Fruit fly (Drosophila melanogaster) whole organism, embryonic: Measurements from ENCODE around the gene ebd1.
A peak's percentile ranks its signal among the peaks of the same experiment; 100 is the strongest.

Source experiments
- Atf6 ChIP-seq: fragments of 200-800 bp; sonication (Bioruptor generic); IDR thresholded peaks from 2 replicates; pipeline ENCODE4 v1.3.6; 2022; ENCODE audit warnings: missing biosample characterization, missing genetic modification characterization
- Bdp1 ChIP-seq: fragments of 200-800 bp; sonication (Bioruptor generic); optimal IDR thresholded peaks from 3 replicates; lab custom pipeline; 2016; ENCODE audit warnings: missing biosample characterization, missing genetic modification characterization
- CG15696 ChIP-seq: fragments of 200-800 bp; sonication (Bioruptor generic); optimal IDR thresholded peaks from 2 replicates; lab custom pipeline; 2019; ENCODE audit warnings: missing biosample characterization, mild to moderate bottlenecking, missing genetic modification characterization, moderate library complexity
- CG17361 ChIP-seq: fragments of 200-800 bp; sonication (Bioruptor generic); IDR thresholded peaks from 3 replicates; pipeline ENCODE4 v1.3.6; 2022; ENCODE audit warnings: missing biosample characterization, missing genetic modification characterization
- CG17385 ChIP-seq: fragments of 200-800 bp; sonication (Bioruptor generic); optimal IDR thresholded peaks from 3 replicates; lab custom pipeline; 2018; ENCODE audit warnings: missing biosample characterization, mild to moderate bottlenecking, missing genetic modification characterization
- CG2202 ChIP-seq: fragments of 200-800 bp; sonication (Bioruptor generic); optimal IDR thresholded peaks from 2 replicates; lab custom pipeline; 2018; ENCODE audit warnings: missing biosample characterization, mild to moderate bottlenecking, missing genetic modification characterization
- CG31365 ChIP-seq: fragments of 200-800 bp; sonication (Bioruptor generic); optimal IDR thresholded peaks from 2 replicates; lab custom pipeline; 2018; ENCODE audit warnings: missing biosample characterization, mild to moderate bottlenecking, missing genetic modification characterization
- CG3995 ChIP-seq: fragments of 200-800 bp; sonication (Bioruptor generic); optimal IDR thresholded peaks from 3 replicates; lab custom pipeline; 2016; ENCODE audit warnings: missing biosample characterization, missing genetic modification characterization
- CG5953 ChIP-seq: fragments of 200-800 bp; sonication (Bioruptor generic); IDR thresholded peaks from 2 replicates; pipeline ENCODE4 v1.3.6; 2022; ENCODE audit warnings: missing biosample characterization, missing genetic modification characterization
- CG6689 ChIP-seq: fragments of 200-800 bp; sonication (Bioruptor generic); IDR thresholded peaks from 2 replicates; pipeline ENCODE4 v1.3.6; 2022; ENCODE audit warnings: missing biosample characterization, missing genetic modification characterization
- CG8089 ChIP-seq: fragments of 200-800 bp; sonication (Bioruptor generic); optimal IDR thresholded peaks from 3 replicates; lab custom pipeline; 2016; ENCODE audit warnings: missing biosample characterization, missing genetic modification characterization
- CG8281 ChIP-seq: fragments of 200-800 bp; sonication (Bioruptor generic); optimal IDR thresholded peaks from 2 replicates; lab custom pipeline; 2018; ENCODE audit warnings: missing biosample characterization, mild to moderate bottlenecking, missing genetic modification characterization, moderate library complexity
- CG9437 ChIP-seq: fragments of 200-800 bp; sonication (Bioruptor generic); optimal IDR thresholded peaks from 2 replicates; lab custom pipeline; 2018; ENCODE audit warnings: missing biosample characterization, mild to moderate bottlenecking, missing genetic modification characterization
- CG9609 ChIP-seq: fragments of 200-800 bp; sonication (Bioruptor generic); optimal IDR thresholded peaks from 3 replicates; lab custom pipeline; 2016; ENCODE audit warnings: missing biosample characterization, missing genetic modification characterization
- Chrac-16 ChIP-seq: fragments of 200-800 bp; sonication (Bioruptor generic); optimal IDR thresholded peaks from 3 replicates; lab custom pipeline; 2016; ENCODE audit warnings: missing biosample characterization, missing genetic modification characterization
- Dref ChIP-seq: fragments of 200-800 bp; sonication (Bioruptor generic); IDR thresholded peaks from 2 replicates; pipeline ENCODE4 v1.3.6; 2022; ENCODE audit warnings: missing biosample characterization, missing genetic modification characterization
- E2f1 ChIP-seq: fragments of 200-800 bp; sonication (Bioruptor generic); IDR thresholded peaks from 2 replicates; pipeline ENCODE4 v1.3.6; 2022; ENCODE audit warnings: missing biosample characterization, missing genetic modification characterization
- Ets65A ChIP-seq: fragments of 200-800 bp; sonication (Bioruptor generic); peaks from one replicate; lab custom pipeline; 2016; ENCODE audit warnings: missing biosample characterization, missing genetic modification characterization
- Fer3 ChIP-seq: fragments of 200-800 bp; sonication (Bioruptor generic); optimal IDR thresholded peaks from 2 replicates; lab custom pipeline; 2018; ENCODE audit warnings: missing biosample characterization, mild to moderate bottlenecking, missing genetic modification characterization, moderate library complexity
- GATAe ChIP-seq: fragments of 200-800 bp; sonication (Bioruptor generic); conservative IDR thresholded peaks from 2 replicates; pipeline ENCODE4 v1.3.6; 2022; ENCODE audit warnings: missing biosample characterization, missing genetic modification characterization
- HHEX ChIP-seq: fragments of 200-800 bp; sonication (Bioruptor generic); optimal IDR thresholded peaks from 3 replicates; lab custom pipeline; 2017; ENCODE audit warnings: missing biosample characterization, mild to moderate bottlenecking, missing genetic modification characterization, missing genetic modification reagents
- HLHmδ ChIP-seq: fragments of 200-800 bp; sonication (Bioruptor generic); optimal IDR thresholded peaks from 2 replicates; lab custom pipeline; 2018; ENCODE audit warnings: missing biosample characterization, mild to moderate bottlenecking, missing genetic modification characterization, moderate library complexity
- Hr78 ChIP-seq, 2 experiments: fragments of 200-800 bp in 1 of 2; fragments of >200 bp in 1 of 2; sonication (Bioruptor generic) in 1 of 2; optimal IDR thresholded peaks; 2 replicates each; lab custom pipeline; 2017 to 2019; ENCODE audit warnings: missing biosample characterization in 2 of 2, missing genetic modification characterization in 2 of 2, mild to moderate bottlenecking in 1 of 2, moderate library complexity in 1 of 2
- Neu2 ChIP-seq: fragments of 200-800 bp; sonication (Bioruptor generic); optimal IDR thresholded peaks from 3 replicates; lab custom pipeline; 2016; ENCODE audit warnings: missing biosample characterization, missing genetic modification characterization, borderline replicate concordance
- Optix ChIP-seq: fragments of 200-800 bp; sonication (Bioruptor generic); IDR thresholded peaks from 3 replicates; pipeline ENCODE4 v1.3.6; 2022; ENCODE audit warnings: missing biosample characterization, missing genetic modification characterization
- Poxn ChIP-seq: fragments of 200-800 bp; sonication (Bioruptor generic); IDR thresholded peaks from 2 replicates; pipeline ENCODE4 v1.3.6; 2022; ENCODE audit warnings: missing biosample characterization, missing genetic modification characterization
- TFAM ChIP-seq: fragments of 200-800 bp; sonication (Bioruptor generic); optimal IDR thresholded peaks from 2 replicates; lab custom pipeline; 2017; ENCODE audit warnings: missing biosample characterization, missing genetic modification characterization, inconsistent platforms
- abd-A ChIP-seq: fragments of 200-800 bp; sonication (Bioruptor generic); optimal IDR thresholded peaks from 3 replicates; lab custom pipeline; 2019; ENCODE audit warnings: missing biosample characterization, mild to moderate bottlenecking, missing genetic modification characterization, moderate library complexity
- dan ChIP-seq: fragments of 200-800 bp; sonication (Bioruptor generic); IDR thresholded peaks from 2 replicates; pipeline ENCODE4 v1.3.6; 2022; ENCODE audit warnings: missing biosample characterization, missing genetic modification characterization
- disco-r ChIP-seq: fragments of 200-800 bp; sonication (Bioruptor generic); optimal IDR thresholded peaks from 2 replicates; lab custom pipeline; 2016; ENCODE audit warnings: missing biosample characterization, missing genetic modification characterization
- esg ChIP-seq: fragments of 200-800 bp; sonication (Bioruptor generic); conservative IDR thresholded peaks from 2 replicates; pipeline ENCODE4 v1.3.6; 2022; ENCODE audit warnings: missing biosample characterization, missing genetic modification characterization
- fd102C ChIP-seq: fragments of 200-800 bp; sonication (Bioruptor generic); optimal IDR thresholded peaks from 2 replicates; lab custom pipeline; 2018; ENCODE audit warnings: missing biosample characterization, mild to moderate bottlenecking, missing genetic modification characterization, moderate library complexity
- gcm ChIP-seq: fragments of 200-800 bp; sonication (Bioruptor generic); optimal IDR thresholded peaks from 2 replicates; lab custom pipeline; 2019; ENCODE audit warnings: missing biosample characterization, mild to moderate bottlenecking, missing genetic modification characterization, moderate library complexity
- gro ChIP-seq: fragments of 200-800 bp; sonication (Bioruptor generic); optimal IDR thresholded peaks from 2 replicates; lab custom pipeline; 2016; ENCODE audit warnings: missing biosample characterization, missing genetic modification characterization
- gsb-n ChIP-seq: fragments of 200-800 bp; sonication (Bioruptor generic); optimal IDR thresholded peaks from 3 replicates; lab custom pipeline; 2018; ENCODE audit warnings: missing biosample characterization, mild to moderate bottlenecking, missing genetic modification characterization
- inv ChIP-seq: fragments of 200-800 bp; sonication (Bioruptor generic); IDR thresholded peaks from 2 replicates; pipeline ENCODE4 v1.3.6; 2022; ENCODE audit warnings: missing biosample characterization, missing genetic modification characterization; ENCODE audit not compliant: partially characterized antibody
- nerfin-2 ChIP-seq: fragments of 200-800 bp; sonication (Bioruptor generic); IDR thresholded peaks from 2 replicates; pipeline ENCODE4 v1.3.6; 2022; ENCODE audit warnings: missing biosample characterization, missing genetic modification characterization; ENCODE audit not compliant: partially characterized antibody
- oc ChIP-seq: fragments of 200-800 bp; sonication (Bioruptor generic); optimal IDR thresholded peaks from 2 replicates; lab custom pipeline; 2018; ENCODE audit warnings: missing biosample characterization, mild to moderate bottlenecking, missing genetic modification characterization, moderate library complexity
- phol ChIP-seq: fragments of 200-800 bp; sonication (Bioruptor generic); optimal IDR thresholded peaks from 3 replicates; lab custom pipeline; 2018; ENCODE audit warnings: missing biosample characterization, mild to moderate bottlenecking, missing genetic modification characterization, moderate library complexity
- row ChIP-seq: fragments of 200-800 bp; sonication (Bioruptor generic); IDR thresholded peaks from 3 replicates; pipeline ENCODE4 v1.3.6; 2022; ENCODE audit warnings: missing biosample characterization, missing genetic modification characterization
- run ChIP-seq: fragments of 200-800 bp; sonication (Bioruptor generic); optimal IDR thresholded peaks from 3 replicates; lab custom pipeline; 2018; ENCODE audit warnings: missing biosample characterization, mild to moderate bottlenecking, missing genetic modification characterization
- sens ChIP-seq: fragments of 200-800 bp; sonication (Bioruptor generic); peaks from one replicate; lab custom pipeline; 2016; ENCODE audit warnings: missing biosample characterization, missing genetic modification characterization
- sens-2 ChIP-seq: fragments of 200-800 bp; sonication (Bioruptor generic); IDR thresholded peaks from 2 replicates; pipeline ENCODE4 v1.3.6; 2022; ENCODE audit warnings: missing biosample characterization, missing genetic modification characterization
- tup ChIP-seq: fragments of 200-800 bp; sonication (Bioruptor generic); optimal IDR thresholded peaks from 2 replicates; lab custom pipeline; 2016; ENCODE audit warnings: missing biosample characterization, mild to moderate bottlenecking, missing genetic modification characterization, moderate library complexity
- vfl ChIP-seq: fragments of 200-800 bp; sonication (Bioruptor generic); optimal IDR thresholded peaks from 2 replicates; lab custom pipeline; 2016; ENCODE audit warnings: missing biosample characterization, missing genetic modification characterization
- z ChIP-seq: fragments of 200-800 bp; sonication (Bioruptor generic); IDR thresholded peaks from 3 replicates; pipeline ENCODE4 v1.3.6; 2022; ENCODE audit warnings: missing biosample characterization, missing genetic modification characterization

Gene ebd1

dm6 chr3L:724518-725341 is 39.4 kb upstream of the ebd1 start (continued):
- TF ChIP-seq Atf6 (GFP tag; lab: Robert Waterston, UW) = peak; percentile 70; the same call in 1 of the 2 replicates
- no peak; the same call in 1 of the 2 replicates for TF ChIP-seq GATAe (GFP tag; lab: Robert Waterston, UW)
- TF ChIP-seq CG17361 = peak; percentile 94
- TF ChIP-seq Chrac-16 = peak; percentile 93
- TF ChIP-seq E2f1 (GFP tag; lab: Robert Waterston, UW) = peak; percentile 93
- peak; percentile 86 for TF ChIP-seq disco-r
- peak; percentile 98 for TF ChIP-seq CG15696 (tag; lab: Kevin White, UChicago)
- peak; percentile 90 for TF ChIP-seq Neu2 (GFP tag; lab: Kevin White, UChicago)
- TF ChIP-seq CG9609 (GFP tag; lab: Kevin White, UChicago) = peak; percentile 87
- TF ChIP-seq HHEX (GFP tag; lab: Kevin White, UChicago) = peak; percentile 86
- TF ChIP-seq CG17385 (GFP tag; lab: Kevin White, UChicago) = peak; percentile 77

dm6 chr3L:723654-724461 is 38.5 kb upstream of the ebd1 start:
- TF ChIP-seq CG31365 (tag; lab: Kevin White, UChicago) (no peak), oc (tag; lab: Kevin White, UChicago) (peak; percentile 82), gcm (GFP tag; lab: Kevin White, UChicago) (peak; percentile 91), Hr78 (GFP tag; optimal IDR thresholded peaks at IDR 0.05; lab: Kevin White, UChicago) (peak in 1 of 2 experiments; percentile 53), CG6689 (no peak), gsb-n (peak; percentile 50), z (GFP tag; lab: Robert Waterston, UW) (no peak), abd-A (tag; lab: Kevin White, UChicago) (peak; percentile 83), CG8281 (tag; lab: Kevin White, UChicago) (peak; percentile 57), Ets65A (GFP tag; lab: Kevin White, UChicago) (no peak), Optix (no peak), fd102C (GFP tag; lab: Kevin White, UChicago) (no peak)

- TF ChIP-seq run (no peak), tup (no peak), CG5953 (no peak), esg (GFP tag; lab: Robert Waterston, UW) (peak; percentile 22; the same call in 1 of the 2 replicates), vfl (GFP tag; lab: Kevin White, UChicago) (no peak), phol (no peak), Dref (GFP tag; lab: Robert Waterston, UW) (no peak), sens-2 (GFP tag; lab: Robert Waterston, UW) (0 out of 2 replicates have a peak, but pooled peaks have one; percentile 13), Poxn (GFP tag; lab: Robert Waterston, UW) (no peak), CG3995 (GFP tag; lab: Kevin White, UChicago) (no peak), inv (no peak; the same call in 1 of the 2 replicates), Fer3 (tag; lab: Kevin White, UChicago) (no peak), TFAM (no peak), Bdp1 (GFP tag; lab: Kevin White, UChicago) (no peak), row (GFP tag; lab: Robert Waterston, UW) (peak; percentile 43), CG9437 (GFP tag; lab: Kevin White, UChicago) (no peak), dan (GFP tag; lab: Robert Waterston, UW) (no peak), CG2202 (tag; lab: Kevin White, UChicago) (no peak), gro (GFP tag; lab: Kevin White, UChicago) (no peak), CG8089 (GFP tag; lab: Kevin White, UChicago) (no peak), sens (peak; percentile 41), nerfin-2 (GFP tag; lab: Robert Waterston, UW) (0 out of 2 replicates have a peak, but pooled peaks have one; percentile 8), HLHmδ (GFP tag; lab: Kevin White, UChicago) (no peak)
Observed at dm6 chr3L:722386-722785, 37.0 kb upstream of the ebd1 start.
